Fruit fly (Drosophila melanogaster) whole organism, wandering third instar larva: ENCODE measurements around the gene Cpr23B.

ENCODE experiments used
- Abd-B ChIP-seq: fragments of >200 bp; optimal IDR thresholded peaks from 2 replicates; lab custom pipeline; 2017; ENCODE audit warnings: missing biosample characterization, missing genetic modification characterization
- CG32264 ChIP-seq: fragments of 200-800 bp; sonication (Bioruptor generic); optimal IDR thresholded peaks from 2 replicates; lab custom pipeline; 2016; ENCODE audit warnings: missing biosample characterization, missing genetic modification characterization
- CG9705 ChIP-seq: fragments of 200-800 bp; sonication (Bioruptor generic); optimal IDR thresholded peaks from 2 replicates; lab custom pipeline; 2018; ENCODE audit warnings: missing biosample characterization, mild to moderate bottlenecking, missing genetic modification characterization
- CrebA ChIP-seq: fragments of 200-800 bp; sonication (Bioruptor generic); optimal IDR thresholded peaks from 2 replicates; lab custom pipeline; 2016; ENCODE audit warnings: missing biosample characterization, mild to moderate bottlenecking, missing genetic modification characterization, borderline replicate concordance
- Dfd ChIP-seq: fragments of >200 bp; optimal IDR thresholded peaks from 2 replicates; lab custom pipeline; 2017; ENCODE audit warnings: missing biosample characterization, missing genetic modification characterization
- Dif ChIP-seq: fragments of 200-275, 200-300 bp; sonication (Bioruptor generic); optimal IDR thresholded peaks from 2 replicates; lab custom pipeline; 2018; ENCODE audit warnings: missing biosample characterization, missing genetic modification characterization; ENCODE audit not compliant: partially characterized antibody
- GATAd ChIP-seq: sonication (Bioruptor generic); optimal IDR thresholded peaks from 2 replicates; lab custom pipeline; 2016; ENCODE audit warnings: missing biosample characterization, missing genetic modification characterization
- HLH106 ChIP-seq: fragments of 200-800 bp; optimal IDR thresholded peaks from 3 replicates; lab custom pipeline; 2019; ENCODE audit warnings: missing biosample characterization, mild to moderate bottlenecking, missing genetic modification characterization, moderate library complexity
- Hnf4 ChIP-seq: fragments of 200-800 bp; sonication (Bioruptor generic); optimal IDR thresholded peaks from 2 replicates; lab custom pipeline; 2016; ENCODE audit warnings: missing biosample characterization, mild to moderate bottlenecking, missing genetic modification characterization
- Hr78 ChIP-seq: fragments of >200 bp; optimal IDR thresholded peaks from 2 replicates; lab custom pipeline; 2017; ENCODE audit warnings: missing biosample characterization, missing genetic modification characterization
- Hr83 ChIP-seq: fragments of 200-300 bp; sonication (Bioruptor generic); optimal IDR thresholded peaks from 2 replicates; lab custom pipeline; 2016; ENCODE audit warnings: missing biosample characterization, mild to moderate bottlenecking, missing genetic modification characterization, moderate library complexity; ENCODE audit not compliant: poor library complexity, severe bottlenecking
- Jra ChIP-seq: sonication (Bioruptor generic); optimal IDR thresholded peaks from 2 replicates; lab custom pipeline; 2016; ENCODE audit warnings: missing biosample characterization, missing genetic modification characterization
- Mio ChIP-seq: sonication (Bioruptor generic); optimal IDR thresholded peaks from 2 replicates; lab custom pipeline; 2016; ENCODE audit warnings: missing biosample characterization, missing genetic modification characterization
- Myc ChIP-seq: fragments of >200 bp; optimal IDR thresholded peaks from 2 replicates; lab custom pipeline; 2017
- N ChIP-seq: fragments of >200 bp; optimal IDR thresholded peaks from 2 replicates; lab custom pipeline; 2018; ENCODE audit warnings: missing biosample characterization, missing external identifiers, missing genetic modification characterization
- OdsH ChIP-seq: fragments of 200-800 bp; sonication (Bioruptor generic); optimal IDR thresholded peaks from 2 replicates; lab custom pipeline; 2016; ENCODE audit warnings: missing biosample characterization, mild to moderate bottlenecking, missing genetic modification characterization
- Rel ChIP-seq, 2 experiments: fragments of 200-800 bp; sonication (Bioruptor generic) in 1 of 2; optimal IDR thresholded peaks; 2 replicates in 1 of 2; 3 replicates in 1 of 2; lab custom pipeline; 2016 to 2019; ENCODE audit warnings: mild to moderate bottlenecking in 2 of 2, missing biosample characterization in 2 of 2, missing genetic modification characterization in 2 of 2, moderate library complexity in 1 of 2
- Sp1 ChIP-seq: fragments of 200-800 bp; sonication (Bioruptor generic); optimal IDR thresholded peaks from 3 replicates; lab custom pipeline; 2019; ENCODE audit warnings: missing biosample characterization, mild to moderate bottlenecking, missing genetic modification characterization, moderate library complexity
- Vsx2 ChIP-seq: fragments of 200-300, 225-300 bp; sonication (Bioruptor generic); optimal IDR thresholded peaks from 2 replicates; lab custom pipeline; 2018; ENCODE audit warnings: missing biosample characterization, missing genetic modification characterization; ENCODE audit not compliant: partially characterized antibody
- br ChIP-seq: fragments of 200-800 bp; sonication (Bioruptor generic); optimal IDR thresholded peaks from 2 replicates; lab custom pipeline; 2016; ENCODE audit warnings: missing biosample characterization, missing genetic modification characterization
- brk ChIP-seq: fragments of 200-800 bp; sonication (Bioruptor generic); optimal IDR thresholded peaks from 2 replicates; lab custom pipeline; 2016; ENCODE audit warnings: missing biosample characterization, mild to moderate bottlenecking, missing genetic modification characterization
- dl ChIP-seq, 2 experiments: fragments of 175-275, 200-275 bp in 1 of 2; fragments of 200-275 bp in 1 of 2; sonication (Bioruptor generic); optimal IDR thresholded peaks; lab custom pipeline; 2018; ENCODE audit warnings: mild to moderate bottlenecking in 2 of 2, missing biosample characterization in 2 of 2, missing genetic modification characterization in 2 of 2, moderate library complexity in 2 of 2; ENCODE audit not compliant: partially characterized antibody in 2 of 2, insufficient read depth in 1 of 2
- dmrt93B ChIP-seq: fragments of 200-800 bp; sonication (Bioruptor generic); optimal IDR thresholded peaks from 2 replicates; lab custom pipeline; 2018; ENCODE audit warnings: missing biosample characterization, mild to moderate bottlenecking, missing genetic modification characterization
- dsf ChIP-seq: sonication (Bioruptor generic); optimal IDR thresholded peaks from 2 replicates; lab custom pipeline; 2016; ENCODE audit warnings: missing biosample characterization, missing genetic modification characterization, borderline replicate concordance
- ey ChIP-seq: fragments of 200-800 bp; sonication (Bioruptor generic); optimal IDR thresholded peaks from 2 replicates; lab custom pipeline; 2016; ENCODE audit warnings: missing biosample characterization, missing genetic modification characterization
- foxo ChIP-seq, 2 experiments: fragments of 200-800 bp; sonication (Bioruptor generic); optimal IDR thresholded peaks; 2 replicates in 1 of 2; 3 replicates in 1 of 2; lab custom pipeline; 2016 to 2017; ENCODE audit warnings: missing biosample characterization in 2 of 2, missing genetic modification characterization in 2 of 2
- fru ChIP-seq: fragments of 200-800 bp; sonication (Bioruptor generic); optimal IDR thresholded peaks from 3 replicates; lab custom pipeline; 2016; ENCODE audit warnings: missing biosample characterization, mild to moderate bottlenecking, missing genetic modification characterization
- h ChIP-seq: fragments of 200-800 bp; sonication (Bioruptor generic); optimal IDR thresholded peaks from 3 replicates; lab custom pipeline; 2016; ENCODE audit warnings: missing biosample characterization, mild to moderate bottlenecking, missing genetic modification characterization
- jim ChIP-seq: fragments of 175-275, 200-325 bp; sonication (Bioruptor generic); optimal IDR thresholded peaks from 2 replicates; lab custom pipeline; 2016; ENCODE audit warnings: missing biosample characterization, mild to moderate bottlenecking, missing genetic modification characterization
- lola ChIP-seq: fragments of >200 bp; optimal IDR thresholded peaks from 2 replicates; lab custom pipeline; 2017; ENCODE audit warnings: missing biosample characterization, missing genetic modification characterization
- pan ChIP-seq: fragments of >200 bp; optimal IDR thresholded peaks from 2 replicates; lab custom pipeline; 2017
- psq ChIP-seq: fragments of 200-800 bp; sonication (Bioruptor generic); optimal IDR thresholded peaks from 3 replicates; lab custom pipeline; 2017; ENCODE audit warnings: missing biosample characterization, mild to moderate bottlenecking, missing genetic modification characterization, moderate library complexity
- rgr ChIP-seq: fragments of 200-800 bp; sonication (Bioruptor generic); optimal IDR thresholded peaks from 3 replicates; lab custom pipeline; 2016; ENCODE audit warnings: missing biosample characterization, mild to moderate bottlenecking, missing genetic modification characterization
- sage ChIP-seq: fragments of 200-800 bp; sonication (Bioruptor generic); optimal IDR thresholded peaks from 2 replicates; lab custom pipeline; 2016; ENCODE audit warnings: missing biosample characterization, mild to moderate bottlenecking, missing genetic modification characterization
- sv ChIP-seq: fragments of 200-800 bp; sonication (Bioruptor generic); optimal IDR thresholded peaks from 3 replicates; lab custom pipeline; 2016; ENCODE audit warnings: missing biosample characterization, missing genetic modification characterization
- tai ChIP-seq: sonication (Bioruptor generic); optimal IDR thresholded peaks from 2 replicates; lab custom pipeline; 2016; ENCODE audit warnings: missing biosample characterization, missing genetic modification characterization
- usp ChIP-seq: fragments of >200 bp; optimal IDR thresholded peaks from 2 replicates; lab custom pipeline; 2017; ENCODE audit warnings: missing biosample characterization, missing genetic modification characterization
- woc ChIP-seq: sonication (Bioruptor generic); optimal IDR thresholded peaks from 2 replicates; lab custom pipeline; 2016; ENCODE audit warnings: missing biosample characterization, mild to moderate bottlenecking, missing genetic modification characterization

Cpr23B gene

dm6 chr2L:2857862-2858734, 19.9 kb downstream of the Cpr23B start:
- TF ChIP-seq usp (GFP tag; lab: Kevin White, UChicago) = no peak
- TF ChIP-seq h (GFP tag; lab: Kevin White, UChicago) = peak; percentile 39
- TF ChIP-seq sv (GFP tag; lab: Kevin White, UChicago) = no peak
- peak; percentile 24 for TF ChIP-seq OdsH (GFP tag; lab: Kevin White, UChicago)
- peak; percentile 45 for TF ChIP-seq tai (GFP tag; lab: Kevin White, UChicago)
- TF ChIP-seq Hnf4 (GFP tag; lab: Kevin White, UChicago) = peak; percentile 17
- TF ChIP-seq pan (lab: Kevin White, UChicago) = no peak
- TF ChIP-seq Abd-B = no peak
- TF ChIP-seq sage = no peak
- peak in 1 of 2 experiments; percentile 41 for TF ChIP-seq foxo (GFP tag; optimal IDR thresholded peaks at IDR 0.05; lab: Kevin White, UChicago)
- TF ChIP-seq CG9705 = no peak
- peak; percentile 33 for TF ChIP-seq br (GFP tag; lab: Kevin White, UChicago)
- TF ChIP-seq rgr (GFP tag; lab: Kevin White, UChicago) = peak; percentile 22
- TF ChIP-seq psq (GFP tag; lab: Kevin White, UChicago) = no peak
- TF ChIP-seq Hr78 (GFP tag; lab: Kevin White, UChicago) = no peak
- no peak for TF ChIP-seq Vsx2 (GFP tag; lab: Kevin White, UChicago)
- peak; percentile 2 for TF ChIP-seq Sp1 (GFP tag; lab: Kevin White, UChicago)
- peak; percentile 41 for TF ChIP-seq ey
- no peak for TF ChIP-seq dmrt93B (GFP tag; lab: Kevin White, UChicago)
- TF ChIP-seq dl (GFP tag; optimal IDR thresholded peaks at IDR 0.05; lab: Kevin White, UChicago; ENCODE audit: insufficient read depth in 1 of 2, partially characterized antibody in 2 of 2) = peak in 1 of 2 experiments; percentile 2
- TF ChIP-seq Dif = no peak
- no peak for TF ChIP-seq Myc (lab: Kevin White, UChicago)
- TF ChIP-seq GATAd (GFP tag; lab: Kevin White, UChicago) = no peak
- TF ChIP-seq fru (GFP tag; lab: Kevin White, UChicago) = peak; percentile 3
- peak; percentile 23 for TF ChIP-seq CG32264
- no peak for TF ChIP-seq brk (GFP tag; lab: Kevin White, UChicago)
- TF ChIP-seq lola (GFP tag; lab: Kevin White, UChicago) = no peak
- TF ChIP-seq HLH106 (tag; lab: Kevin White, UChicago) = peak; percentile 18
- TF ChIP-seq N (GFP tag; lab: Kevin White, UChicago) = no peak
- peak; percentile 43 for TF ChIP-seq Jra (GFP tag; lab: Kevin White, UChicago)
- peak; percentile 15 for TF ChIP-seq Dfd (GFP tag; lab: Kevin White, UChicago)
- TF ChIP-seq dsf = no peak
- TF ChIP-seq Hr83 (GFP tag; lab: Kevin White, UChicago) = peak; percentile 32
- no peak for TF ChIP-seq Mio
- no peak for TF ChIP-seq Rel (GFP tag; optimal IDR thresholded peaks at IDR 0.05; lab: Kevin White, UChicago)
- peak; percentile 17 for TF ChIP-seq Rel (tag; optimal IDR thresholded peaks at IDR 0.05; lab: Kevin White, UChicago)
- TF ChIP-seq CrebA (GFP tag; lab: Kevin White, UChicago) = peak; percentile 51
- peak; percentile 47 for TF ChIP-seq woc
- no peak for TF ChIP-seq jim

- TF ChIP-seq usp (GFP tag; lab: Kevin White, UChicago) (no peak), Hr83 (GFP tag; lab: Kevin White, UChicago) (peak; percentile 32), CG32264 (no peak)
- TF ChIP-seq, all 38 proteins: peak for 1
Observed at dm6 chr2L:2861140-2861884, 23.1 kb downstream of the Cpr23B start.
